Worm (Caenorhabditis elegans): ENCODE data around the gene hse-5.

- TF ChIP-seq snpc-4 (tag; optimal IDR thresholded peaks at IDR 0.05) (no peak), unc-62 (GFP tag; optimal IDR thresholded peaks at IDR 0.05 in 1 of 2) (no peak), unc-62 (tag; optimal IDR thresholded peaks at IDR 0.05) (no peak), mdl-1 (tag; optimal IDR thresholded peaks at IDR 0.05) (no peak), lsy-2 (tag; optimal IDR thresholded peaks at IDR 0.05) (no peak), mxl-3 (GFP tag; optimal IDR thresholded peaks at IDR 0.05) (no peak), egl-27 (tag; optimal IDR thresholded peaks at IDR 0.05) (no peak), Y48G9A.11 (GFP tag; IDR thresholded peaks at IDR 0.05) (no peak), rbr-2 (tag; optimal IDR thresholded peaks at IDR 0.05) (no peak), unc-130 (GFP tag; optimal IDR thresholded peaks at IDR 0.05) (no peak), lin-13 (GFP tag; optimal IDR thresholded peaks at IDR 0.05) (no peak), ztf-11 (tag; optimal IDR thresholded peaks at IDR 0.05) (no peak), nhr-25 (tag; optimal IDR thresholded peaks at IDR 0.05; ENCODE audit: borderline replicate concordance, insufficient read depth) (no peak), ztf-7 (tag; optimal IDR thresholded peaks at IDR 0.05) (no peak), nhr-6 (tag; optimal IDR thresholded peaks at IDR 0.05) (no peak)
Measured at ce11 chrIII:4359900-4360299, 14.8 kb downstream of the hse-5 start.
